Fruit fly (Drosophila melanogaster): ENCODE data around the gene meep.

DNA sequence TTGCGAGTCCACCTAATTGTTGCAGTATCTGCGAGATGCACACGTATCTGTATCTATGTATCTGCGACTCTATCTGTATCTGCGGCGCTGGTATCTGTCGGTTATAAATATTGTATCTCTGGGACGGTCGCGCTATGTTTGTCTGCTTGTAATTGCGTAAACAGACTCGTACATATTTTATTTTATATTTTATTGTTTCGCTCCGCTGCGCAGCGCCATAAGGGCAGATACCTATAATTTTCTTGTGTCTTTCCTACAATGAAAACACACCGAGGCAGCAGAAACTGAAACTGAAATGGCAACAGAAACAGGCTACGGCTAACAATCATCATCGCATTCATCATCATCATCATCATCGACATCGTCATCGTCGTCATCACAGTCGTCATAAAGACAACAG is 34.4 kb downstream of the meep start:
- TF ChIP-seq Dif (GFP tag; optimal IDR thresholded peaks at IDR 0.05; ENCODE audit: partially characterized antibody) (no peak), woc (GFP tag; optimal IDR thresholded peaks at IDR 0.05) (no peak), psq (GFP tag; optimal IDR thresholded peaks at IDR 0.05) (no peak), pan (optimal IDR thresholded peaks at IDR 0.05) (no peak), brk (GFP tag; optimal IDR thresholded peaks at IDR 0.05) (no peak), Abd-B (GFP tag; optimal IDR thresholded peaks at IDR 0.05) (no peak)
